In genomic region chr3R:7080157-7080916, dm6 we compare ENCODE assay signal across 1 fruit fly cellular context.
TF ChIP-seq lines count a peak whose summit lies in the region.

TSS of gene Ref1 (minus strand) at chr3R:7080387.

TF ChIP-seq in whole organism, embryonic, 481 proteins besides CTCF, POLR2A, EP300 and RAD21 (continued from another document and continues in another):
- TF ChIP-seq pnt (GFP tag; optimal IDR thresholded peaks at IDR 0.05; lab: Kevin White, UChicago) (no peak), unc-4 (GFP tag; IDR thresholded peaks at IDR 0.05; lab: Robert Waterston, UW; ENCODE audit: partially characterized antibody) (no peak), CG4360 (GFP tag; IDR thresholded peaks at IDR 0.05; lab: Robert Waterston, UW) (no peak), Vsx1 (GFP tag; optimal IDR thresholded peaks at IDR 0.05; lab: Kevin White, UChicago) (no peak), zfh2 (GFP tag; optimal IDR thresholded peaks at IDR 0.05; lab: Kevin White, UChicago) (no peak), sim (GFP tag; IDR thresholded peaks at IDR 0.05; lab: Robert Waterston, UW) (no peak), hbn (GFP tag; IDR thresholded peaks at IDR 0.05; lab: Robert Waterston, UW; ENCODE audit: partially characterized antibody) (no peak), mld (GFP tag; IDR thresholded peaks at IDR 0.05; lab: Robert Waterston, UW; ENCODE audit: partially characterized antibody) (no peak), sens (GFP tag; lab: Kevin White, UChicago) (no peak), toy (GFP tag; IDR thresholded peaks at IDR 0.05; lab: Robert Waterston, UW) (no peak), Asciz (GFP tag; optimal IDR thresholded peaks at IDR 0.05; lab: Kevin White, UChicago) (no peak), B-H1 (GFP tag; IDR thresholded peaks at IDR 0.05; lab: Robert Waterston, UW) (no peak), YL-1 (GFP tag; optimal IDR thresholded peaks at IDR 0.05; lab: Kevin White, UChicago) (peak; percentile 93), CG13287 (GFP tag; IDR thresholded peaks at IDR 0.05; lab: Robert Waterston, UW; ENCODE audit: partially characterized antibody) (no peak), C15 (GFP tag; IDR thresholded peaks at IDR 0.05; lab: Robert Waterston, UW) (no peak), Nf-YA (GFP tag; IDR thresholded peaks at IDR 0.05; lab: Robert Waterston, UW) (no peak), cad (GFP tag; optimal IDR thresholded peaks at IDR 0.05; lab: Kevin White, UChicago) (no peak), Opbp (GFP tag; IDR thresholded peaks at IDR 0.05; lab: Robert Waterston, UW; ENCODE audit: partially characterized antibody) (0 out of 3 replicates have a peak, but pooled peaks have one; percentile 12), lbe (GFP tag; optimal IDR thresholded peaks at IDR 0.05; lab: Kevin White, UChicago) (no peak), CG34376 (GFP tag; optimal IDR thresholded peaks at IDR 0.05; lab: Kevin White, UChicago) (no peak), CG17568 (GFP tag; optimal IDR thresholded peaks at IDR 0.05; lab: Kevin White, UChicago) (no peak), CG33557 (GFP tag; optimal IDR thresholded peaks at IDR 0.05; lab: Kevin White, UChicago) (no peak), corto (GFP tag; optimal IDR thresholded peaks at IDR 0.05; lab: Kevin White, UChicago) (no peak), CG13624 (GFP tag; optimal IDR thresholded peaks at IDR 0.05; lab: Kevin White, UChicago) (no peak), CG9727 (GFP tag; optimal IDR thresholded peaks at IDR 0.05; lab: Kevin White, UChicago) (no peak), Hmr (GFP tag; optimal IDR thresholded peaks at IDR 0.05; lab: Kevin White, UChicago) (no peak), BtbVII (GFP tag; optimal IDR thresholded peaks at IDR 0.05; lab: Kevin White, UChicago) (no peak), CG9797 (GFP tag; optimal IDR thresholded peaks at IDR 0.05; lab: Kevin White, UChicago) (no peak), grau (tag; optimal IDR thresholded peaks at IDR 0.05; lab: Kevin White, UChicago) (peak; percentile 4), HmgZ (tag; optimal IDR thresholded peaks at IDR 0.05; lab: Kevin White, UChicago) (no peak), Fer3 (tag; optimal IDR thresholded peaks at IDR 0.05; lab: Kevin White, UChicago) (no peak), zen2 (GFP tag; IDR thresholded peaks at IDR 0.05; lab: Robert Waterston, UW; ENCODE audit: partially characterized antibody) (no peak), CG12299 (tag; optimal IDR thresholded peaks at IDR 0.05; lab: Kevin White, UChicago) (no peak), CG8359 (GFP tag; optimal IDR thresholded peaks at IDR 0.05; lab: Kevin White, UChicago; ENCODE audit: borderline replicate concordance) (no peak), CG1233 (GFP tag; optimal IDR thresholded peaks at IDR 0.05; lab: Kevin White, UChicago) (no peak), z (GFP tag; IDR thresholded peaks at IDR 0.05; lab: Robert Waterston, UW) (no peak), CG6272 (GFP tag; IDR thresholded peaks at IDR 0.05; lab: Robert Waterston, UW) (no peak), cg (GFP tag; optimal IDR thresholded peaks at IDR 0.05; lab: Kevin White, UChicago) (no peak), bab2 (GFP tag; optimal IDR thresholded peaks at IDR 0.05; lab: Kevin White, UChicago) (no peak), Rfx (GFP tag; IDR thresholded peaks at IDR 0.05; lab: Robert Waterston, UW) (no peak), CG6791 (GFP tag; IDR thresholded peaks at IDR 0.05; lab: Robert Waterston, UW; ENCODE audit: partially characterized antibody) (no peak), wdn (GFP tag; IDR thresholded peaks at IDR 0.05; lab: Robert Waterston, UW) (no peak), CG4328 (GFP tag; optimal IDR thresholded peaks at IDR 0.05; lab: Kevin White, UChicago) (no peak), CG33213 (GFP tag; optimal IDR thresholded peaks at IDR 0.05; lab: Kevin White, UChicago) (no peak), CG11695 (GFP tag; IDR thresholded peaks at IDR 0.05; lab: Robert Waterston, UW) (no peak), CG5953 (GFP tag; IDR thresholded peaks at IDR 0.05; lab: Robert Waterston, UW) (no peak), CG9932 (GFP tag; IDR thresholded peaks at IDR 0.05; lab: Robert Waterston, UW) (no peak), inv (GFP tag; IDR thresholded peaks at IDR 0.05; lab: Robert Waterston, UW; ENCODE audit: partially characterized antibody) (no peak), en (GFP tag; optimal IDR thresholded peaks at IDR 0.05; lab: Kevin White, UChicago) (no peak), slp2 (GFP tag; optimal IDR thresholded peaks at IDR 0.05; lab: Kevin White, UChicago) (no peak), ewg (GFP tag; optimal IDR thresholded peaks at IDR 0.05; lab: Kevin White, UChicago) (no peak), Optix (GFP tag; IDR thresholded peaks at IDR 0.05; lab: Robert Waterston, UW) (no peak), NK7.1 (GFP tag; optimal IDR thresholded peaks at IDR 0.05; lab: Kevin White, UChicago) (no peak), D (optimal IDR thresholded peaks at IDR 0.05; lab: Kevin White, UChicago) (no peak), D (GFP tag; optimal IDR thresholded peaks at IDR 0.05; lab: Kevin White, UChicago) (no peak), ap (GFP tag; IDR thresholded peaks at IDR 0.05; lab: Robert Waterston, UW) (no peak), chinmo (GFP tag; IDR thresholded peaks at IDR 0.05; lab: Robert Waterston, UW; ENCODE audit: partially characterized antibody) (no peak), CG11723 (GFP tag; optimal IDR thresholded peaks at IDR 0.05; lab: Kevin White, UChicago) (peak; percentile 77), CG1832 (GFP tag; optimal IDR thresholded peaks at IDR 0.05; lab: Kevin White, UChicago) (no peak), shn (GFP tag; optimal IDR thresholded peaks at IDR 0.05; lab: Kevin White, UChicago) (no peak), nmo (GFP tag; optimal IDR thresholded peaks at IDR 0.05; lab: Kevin White, UChicago) (peak; percentile 23), tx (GFP tag; optimal IDR thresholded peaks at IDR 0.05; lab: Kevin White, UChicago) (no peak), CG12155 (GFP tag; optimal IDR thresholded peaks at IDR 0.05; lab: Kevin White, UChicago) (no peak), btn (GFP tag; optimal IDR thresholded peaks at IDR 0.05; lab: Kevin White, UChicago) (no peak), HLH3B (GFP tag; IDR thresholded peaks at IDR 0.05; lab: Robert Waterston, UW) (no peak), CG7745 (tag; optimal IDR thresholded peaks at IDR 0.05; lab: Kevin White, UChicago) (no peak), jigr1 (GFP tag; IDR thresholded peaks at IDR 0.05; lab: Robert Waterston, UW) (no peak; the same call in 2 of the 3 replicates), CG4617 (GFP tag; optimal IDR thresholded peaks at IDR 0.05; lab: Kevin White, UChicago; ENCODE audit: borderline replicate concordance) (peak; percentile 78), Xbp1 (GFP tag; optimal IDR thresholded peaks at IDR 0.05; lab: Kevin White, UChicago) (no peak), zen (tag; optimal IDR thresholded peaks at IDR 0.05; lab: Kevin White, UChicago) (peak; percentile 35), CG2116 (GFP tag; optimal IDR thresholded peaks at IDR 0.05; lab: Kevin White, UChicago) (peak; percentile 5), Ptx1 (GFP tag; IDR thresholded peaks at IDR 0.05; lab: Robert Waterston, UW) (no peak), Drgx (GFP tag; IDR thresholded peaks at IDR 0.05; lab: Robert Waterston, UW) (no peak), Rx (GFP tag; IDR thresholded peaks at IDR 0.05; lab: Robert Waterston, UW) (no peak), CG8281 (tag; optimal IDR thresholded peaks at IDR 0.05; lab: Kevin White, UChicago) (no peak), Hsf (GFP tag; optimal IDR thresholded peaks at IDR 0.05; lab: Kevin White, UChicago) (no peak), CG17912 (GFP tag; optimal IDR thresholded peaks at IDR 0.05; lab: Kevin White, UChicago) (no peak), p53 (GFP tag; optimal IDR thresholded peaks at IDR 0.05; lab: Kevin White, UChicago) (no peak), Med (GFP tag; lab: Kevin White, UChicago) (no peak), ham (GFP tag; IDR thresholded peaks at IDR 0.05; lab: Robert Waterston, UW) (no peak), Bteb2 (GFP tag; optimal IDR thresholded peaks at IDR 0.05; lab: Kevin White, UChicago) (no peak), CG17359 (tag; optimal IDR thresholded peaks at IDR 0.05; lab: Kevin White, UChicago) (no peak), mam (GFP tag; optimal IDR thresholded peaks at IDR 0.05; lab: Kevin White, UChicago) (no peak), Bdp1 (GFP tag; optimal IDR thresholded peaks at IDR 0.05; lab: Kevin White, UChicago) (no peak), CG7357 (GFP tag; IDR thresholded peaks at IDR 0.05; lab: Robert Waterston, UW) (no peak), CG31224 (GFP tag; IDR thresholded peaks at IDR 0.05; lab: Robert Waterston, UW) (no peak), dmrt11E (tag; optimal IDR thresholded peaks at IDR 0.05; lab: Kevin White, UChicago) (peak; percentile 17), CG32767 (GFP tag; IDR thresholded peaks at IDR 0.05; lab: Robert Waterston, UW) (no peak), slou (GFP tag; optimal IDR thresholded peaks at IDR 0.05; lab: Kevin White, UChicago) (no peak), Dip2 (GFP tag; IDR thresholded peaks at IDR 0.05; lab: Robert Waterston, UW) (no peak), CG5245 (GFP tag; optimal IDR thresholded peaks at IDR 0.05; lab: Kevin White, UChicago) (no peak), Myb (GFP tag; optimal IDR thresholded peaks at IDR 0.05; lab: Kevin White, UChicago) (no peak), Hmx (GFP tag; optimal IDR thresholded peaks at IDR 0.05; lab: Kevin White, UChicago) (no peak), ssp (GFP tag; IDR thresholded peaks at IDR 0.05; lab: Robert Waterston, UW) (peak; percentile 92), CG10979 (tag; optimal IDR thresholded peaks at IDR 0.05; lab: Kevin White, UChicago) (no peak), ems (GFP tag; optimal IDR thresholded peaks at IDR 0.05; lab: Kevin White, UChicago) (no peak), CG14710 (tag; optimal IDR thresholded peaks at IDR 0.05; lab: Kevin White, UChicago) (peak; percentile 29), ara (GFP tag; IDR thresholded peaks at IDR 0.05; lab: Robert Waterston, UW) (no peak), CHES-1-like (GFP tag; optimal IDR thresholded peaks at IDR 0.05; lab: Kevin White, UChicago) (no peak), CG2889 (GFP tag; IDR thresholded peaks at IDR 0.05; lab: Robert Waterston, UW) (no peak), pb (GFP tag; optimal IDR thresholded peaks at IDR 0.05; lab: Kevin White, UChicago) (no peak), CG10321 (GFP tag; IDR thresholded peaks at IDR 0.05; lab: Robert Waterston, UW) (no peak), CG8944 (GFP tag; optimal IDR thresholded peaks at IDR 0.05; lab: Kevin White, UChicago) (no peak), CG10267 (tag; optimal IDR thresholded peaks at IDR 0.05; lab: Kevin White, UChicago) (peak; percentile 91), Nf-YC (tag; optimal IDR thresholded peaks at IDR 0.05; lab: Kevin White, UChicago) (peak; percentile 28), CG9437 (GFP tag; optimal IDR thresholded peaks at IDR 0.05; lab: Kevin White, UChicago) (no peak), Fer1 (GFP tag; optimal IDR thresholded peaks at IDR 0.05; lab: Kevin White, UChicago) (no peak), Chrac-16 (GFP tag; optimal IDR thresholded peaks at IDR 0.05; lab: Kevin White, UChicago) (no peak), ken (GFP tag; IDR thresholded peaks at IDR 0.05; lab: Robert Waterston, UW) (no peak), nerfin-1 (tag; optimal IDR thresholded peaks at IDR 0.05; lab: Kevin White, UChicago) (no peak), Ets65A (GFP tag; lab: Kevin White, UChicago) (no peak), Jarid2 (GFP tag; optimal IDR thresholded peaks at IDR 0.05; lab: Kevin White, UChicago) (no peak), D19B (GFP tag; optimal IDR thresholded peaks at IDR 0.05; lab: Kevin White, UChicago) (no peak), zf30C (GFP tag; optimal IDR thresholded peaks at IDR 0.05; lab: Kevin White, UChicago) (no peak), CG9609 (GFP tag; optimal IDR thresholded peaks at IDR 0.05; lab: Kevin White, UChicago) (no peak), Dll (GFP tag; IDR thresholded peaks at IDR 0.05; lab: Robert Waterston, UW; ENCODE audit: partially characterized antibody) (no peak), chn (GFP tag; optimal IDR thresholded peaks at IDR 0.05; lab: Kevin White, UChicago) (no peak), Hand (GFP tag; optimal IDR thresholded peaks at IDR 0.05; lab: Kevin White, UChicago) (no peak), CG11398 (GFP tag; optimal IDR thresholded peaks at IDR 0.05; lab: Kevin White, UChicago) (no peak), PHDP (tag; optimal IDR thresholded peaks at IDR 0.05; lab: Kevin White, UChicago) (no peak), CG15269 (tag; optimal IDR thresholded peaks at IDR 0.05; lab: Kevin White, UChicago) (no peak), CG6689 (GFP tag; IDR thresholded peaks at IDR 0.05; lab: Robert Waterston, UW) (no peak), CoRest (tag; optimal IDR thresholded peaks at IDR 0.05; lab: Kevin White, UChicago) (no peak), ATbp (GFP tag; optimal IDR thresholded peaks at IDR 0.05; lab: Kevin White, UChicago) (no peak), CG12744 (GFP tag; optimal IDR thresholded peaks at IDR 0.05; lab: Kevin White, UChicago) (no peak), CG7786 (GFP tag; optimal IDR thresholded peaks at IDR 0.05; lab: Kevin White, UChicago) (no peak), ttk (GFP tag; IDR thresholded peaks at IDR 0.05; lab: Robert Waterston, UW) (no peak), odd (GFP tag; optimal IDR thresholded peaks at IDR 0.05; lab: Kevin White, UChicago) (no peak), br (optimal IDR thresholded peaks at IDR 0.05; lab: Kevin White, UChicago) (no peak), pho (GFP tag; optimal IDR thresholded peaks at IDR 0.05; lab: Kevin White, UChicago) (no peak), CG43689 (GFP tag; IDR thresholded peaks at IDR 0.05; lab: Robert Waterston, UW) (no peak), HmgD (GFP tag; optimal IDR thresholded peaks at IDR 0.05; lab: Kevin White, UChicago) (no peak), CG32532 (GFP tag; IDR thresholded peaks at IDR 0.05; lab: Robert Waterston, UW) (no peak), gfzf (GFP tag; optimal IDR thresholded peaks at IDR 0.05; lab: Kevin White, UChicago) (no peak), fd64A (GFP tag; optimal IDR thresholded peaks at IDR 0.05; lab: Kevin White, UChicago) (no peak), CG11093 (GFP tag; IDR thresholded peaks at IDR 0.05; lab: Robert Waterston, UW) (no peak), B-H2 (GFP tag; optimal IDR thresholded peaks at IDR 0.05; lab: Kevin White, UChicago) (no peak), Dref (GFP tag; IDR thresholded peaks at IDR 0.05; lab: Robert Waterston, UW) (no peak), Sry-β (GFP tag; optimal IDR thresholded peaks at IDR 0.05; lab: Kevin White, UChicago) (no peak), yki (optimal IDR thresholded peaks at IDR 0.05; lab: Kevin White, UChicago) (no peak), ftz-f1 (GFP tag; optimal IDR thresholded peaks at IDR 0.05; lab: Kevin White, UChicago) (no peak), BEAF-32 (GFP tag; optimal IDR thresholded peaks at IDR 0.05; lab: Kevin White, UChicago) (no peak)
